Worm (Caenorhabditis elegans): ENCODE data around the gene toe-2.

toe-2 gene

DNA sequence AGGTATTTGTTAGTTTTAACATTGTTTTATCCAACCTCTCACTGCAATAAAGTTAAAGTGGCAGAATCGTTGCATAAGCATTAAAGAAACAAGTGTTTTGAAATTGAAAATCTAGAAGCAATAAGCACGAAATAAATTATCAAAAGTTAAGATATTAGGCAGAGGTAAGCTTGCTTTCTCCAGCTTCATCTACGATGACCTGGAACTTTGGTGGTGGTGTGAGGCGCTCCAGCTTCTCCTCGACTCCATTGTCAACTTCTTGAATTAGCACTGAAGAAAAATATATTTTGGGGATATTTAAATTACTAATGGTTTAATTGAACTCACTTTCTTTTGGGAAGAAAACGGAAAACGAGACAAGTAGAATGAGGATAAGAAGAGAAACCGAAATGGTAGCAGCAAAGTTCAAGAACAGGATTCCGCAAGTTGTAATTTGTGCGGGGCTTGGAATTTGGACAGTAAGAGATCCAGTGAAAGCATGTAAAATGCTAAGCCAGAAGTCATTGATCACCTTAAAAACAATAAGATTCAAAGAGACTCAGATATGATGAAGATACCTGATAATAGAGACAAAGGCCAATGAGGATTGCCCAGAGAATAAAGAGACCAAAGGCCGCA, 27.4 kb downstream of the toe-2 start:
- TF ChIP-seq lin-39 (tag; optimal IDR thresholded peaks at IDR 0.05), result no peak
- TF ChIP-seq blmp-1 (tag; optimal IDR thresholded peaks at IDR 0.05), result peak; percentile 2
- no peak for TF ChIP-seq nhr-47 (tag; optimal IDR thresholded peaks at IDR 0.05)
- TF ChIP-seq ztf-4 (tag; optimal IDR thresholded peaks at IDR 0.05), result peak; percentile 14

DNA sequence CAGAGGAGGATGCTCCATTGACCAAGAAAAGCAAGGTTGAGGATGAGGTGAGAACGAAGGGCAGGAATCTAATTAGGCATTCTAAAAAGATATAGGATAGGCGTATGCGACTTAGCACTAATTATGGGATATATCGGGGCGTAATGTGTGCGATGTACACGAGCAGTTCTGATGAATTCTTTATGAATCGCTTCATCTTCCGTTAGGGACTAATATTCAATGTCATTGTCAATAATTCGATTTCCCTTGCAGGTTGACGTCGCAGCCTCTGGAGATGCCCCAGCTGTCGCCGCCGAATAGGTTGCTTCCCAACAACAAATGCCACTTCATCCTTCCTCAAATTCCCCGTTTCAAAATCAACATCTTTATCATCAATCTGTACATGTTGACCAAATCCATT, 28.0 kb downstream of the toe-2 start:
- TF ChIP-seq fos-1 (tag; optimal IDR thresholded peaks at IDR 0.05) (no peak), ceh-88 (GFP tag; IDR thresholded peaks at IDR 0.05) (no peak), unc-86 (tag; optimal IDR thresholded peaks at IDR 0.05) (no peak), egl-27 (tag; optimal IDR thresholded peaks at IDR 0.05) (no peak), isw-1 (GFP tag; IDR thresholded peaks at IDR 0.05) (no peak), unc-98 (GFP tag; IDR thresholded peaks at IDR 0.05) (no peak), sptf-1 (tag; optimal IDR thresholded peaks at IDR 0.05) (no peak), hlh-17 (GFP tag; optimal IDR thresholded peaks at IDR 0.05; ENCODE audit: borderline replicate concordance) (no peak), dsc-1 (tag; optimal IDR thresholded peaks at IDR 0.05) (no peak), nhr-12 (tag; optimal IDR thresholded peaks at IDR 0.05) (no peak), snpc-4 (tag; optimal IDR thresholded peaks at IDR 0.05) (no peak), pax-3 (tag; optimal IDR thresholded peaks at IDR 0.05) (no peak), snu-23 (GFP tag; optimal IDR thresholded peaks at IDR 0.05) (no peak), nhr-76 (tag; optimal IDR thresholded peaks at IDR 0.05) (no peak), nhr-90 (tag; optimal IDR thresholded peaks at IDR 0.05; ENCODE audit: poor library complexity) (no peak), nhr-85 (tag) (no peak), sox-4 (tag; optimal IDR thresholded peaks at IDR 0.05) (no peak), ceh-82 (tag; optimal IDR thresholded peaks at IDR 0.05) (no peak), C34B4.2 (tag; optimal IDR thresholded peaks at IDR 0.05) (no peak)

DNA sequence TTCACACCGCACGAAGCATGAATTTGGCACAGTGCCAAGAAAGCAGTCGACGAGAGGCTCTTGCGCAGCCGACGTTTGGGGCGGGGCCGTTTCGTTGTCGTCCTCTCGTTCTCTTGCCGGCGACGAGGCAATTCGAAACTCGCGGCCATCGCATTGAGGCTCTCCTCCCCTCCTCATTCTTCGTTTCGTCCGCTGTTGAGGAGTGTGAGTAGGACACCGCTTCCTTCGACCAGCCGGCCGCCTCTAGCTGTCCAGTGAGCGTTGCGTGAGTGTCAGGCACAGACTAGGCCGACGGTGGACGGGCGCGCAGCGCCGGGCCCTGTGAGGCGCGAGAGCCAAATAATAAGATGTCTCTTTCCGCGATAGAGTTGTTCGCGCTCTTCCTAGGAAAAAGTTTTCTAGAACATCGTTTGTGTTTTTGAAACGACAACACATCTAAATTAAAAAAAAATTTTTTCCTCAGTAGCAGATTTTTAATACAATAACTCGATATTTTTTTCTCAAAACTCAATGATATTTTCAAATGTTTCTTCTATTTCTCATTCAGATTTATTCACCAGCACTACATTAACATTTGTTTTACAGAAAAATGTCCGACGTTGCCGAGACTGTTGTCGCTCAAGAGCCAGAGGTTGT, 29.2 kb downstream of the toe-2 start, which contains the start of the genes T28D9.11 and T28D9.1:
Gene T28D9.11, minus strand, starts transcription at position 177 of the 636 bp plus-strand sequence.
Gene T28D9.1, plus strand, starts transcription at position 586 of the 636 bp plus-strand sequence.
- no peak for TF ChIP-seq vab-15 (tag; optimal IDR thresholded peaks at IDR 0.05)
- TF ChIP-seq xbp-1 (tag; optimal IDR thresholded peaks at IDR 0.05), result peak; percentile 6
- peak in 2 of 3 experiments; percentile 56 to 81 for TF ChIP-seq ceh-82 (tag; optimal IDR thresholded peaks at IDR 0.05)
- no peak for TF ChIP-seq nhr-28 (tag; optimal IDR thresholded peaks at IDR 0.05)
- TF ChIP-seq snpc-4 (tag; optimal IDR thresholded peaks at IDR 0.05), result peak; percentile 80
- TF ChIP-seq lin-39 (tag; optimal IDR thresholded peaks at IDR 0.05), result no peak
- peak; percentile 53 for TF ChIP-seq unc-86 (tag; optimal IDR thresholded peaks at IDR 0.05)
- peak; percentile 55 for TF ChIP-seq nhr-71 (tag; optimal IDR thresholded peaks at IDR 0.05)
- peak in 1 of 2 experiments; percentile 56 for TF ChIP-seq lin-35 (GFP tag; optimal IDR thresholded peaks at IDR 0.05)
- peak; percentile 88 for TF ChIP-seq lin-14 (GFP tag; optimal IDR thresholded peaks at IDR 0.05)
- peak; percentile 38 to 55 for TF ChIP-seq efl-1 (optimal IDR thresholded peaks at IDR 0.05)
- TF ChIP-seq efl-1 (GFP tag; optimal IDR thresholded peaks at IDR 0.05 in 1 of 2), result peak in 1 of 2 experiments; percentile 32
- no peak for TF ChIP-seq fkh-4 (tag; optimal IDR thresholded peaks at IDR 0.05; ENCODE audit: borderline replicate concordance)
- no peak for TF ChIP-seq nhr-12 (tag; optimal IDR thresholded peaks at IDR 0.05)
- no peak for TF ChIP-seq F16B12.6 (tag; optimal IDR thresholded peaks at IDR 0.05)
- TF ChIP-seq ceh-90 (tag; optimal IDR thresholded peaks at IDR 0.05), result no peak
- 0 out of 2 replicates have a peak, but pooled peaks have one; percentile 16 for TF ChIP-seq nhr-19 (GFP tag; conservative IDR thresholded peaks at IDR 0.05)
- no peak for TF ChIP-seq zag-1 (tag; optimal IDR thresholded peaks at IDR 0.05)
- no peak for TF ChIP-seq unc-98 (GFP tag; IDR thresholded peaks at IDR 0.05)
- no peak for TF ChIP-seq unc-30 (tag; optimal IDR thresholded peaks at IDR 0.05)
- peak; percentile 32 for TF ChIP-seq nhr-20 (tag; optimal IDR thresholded peaks at IDR 0.05)
- TF ChIP-seq efl-3 (GFP tag; optimal IDR thresholded peaks at IDR 0.05), result no peak
- peak; percentile 26 for TF ChIP-seq egl-13 (tag; optimal IDR thresholded peaks at IDR 0.05)
- 0 out of 2 replicates have a peak, but pooled peaks have one; percentile 25 for TF ChIP-seq mab-9 (GFP tag; IDR thresholded peaks at IDR 0.05)
- TF ChIP-seq grh-1 (GFP tag; IDR thresholded peaks at IDR 0.05), result 0 out of 2 replicates have a peak, but pooled peaks have one; percentile 22
- peak; percentile 33 for TF ChIP-seq lin-13 (GFP tag; optimal IDR thresholded peaks at IDR 0.05)
- peak; percentile 23 for TF ChIP-seq ztf-4 (tag; optimal IDR thresholded peaks at IDR 0.05)
- peak; percentile 54 for TF ChIP-seq nhr-77 (tag; optimal IDR thresholded peaks at IDR 0.05)
- TF ChIP-seq dsc-1 (tag; optimal IDR thresholded peaks at IDR 0.05), result peak; percentile 18
- TF ChIP-seq ztf-11 (tag; optimal IDR thresholded peaks at IDR 0.05), result peak in 1 of 2 experiments; percentile 54
- TF ChIP-seq lsy-2 (tag; optimal IDR thresholded peaks at IDR 0.05), result peak; percentile 46 to 71
- no peak for TF ChIP-seq fos-1 (tag; optimal IDR thresholded peaks at IDR 0.05)
- TF ChIP-seq snu-23 (GFP tag; optimal IDR thresholded peaks at IDR 0.05), result peak; percentile 32
- TF ChIP-seq mep-1 (tag; optimal IDR thresholded peaks at IDR 0.05), result peak; percentile 30
- TF ChIP-seq ceh-88 (GFP tag; IDR thresholded peaks at IDR 0.05), result no peak
